Fruit fly (Drosophila melanogaster) whole organism, embryonic: Measurements from ENCODE around the gene mRpS31.

ENCODE experiments used
- Antp ChIP-seq: fragments of 200-800 bp; sonication (Bioruptor generic); optimal IDR thresholded peaks from 3 replicates; lab custom pipeline; 2016; ENCODE audit warnings: missing biosample characterization, missing genetic modification characterization
- Atf-2 ChIP-seq: fragments of 200-800 bp; sonication (Bioruptor generic); optimal IDR thresholded peaks from 2 replicates; lab custom pipeline; 2016; ENCODE audit warnings: missing biosample characterization, missing genetic modification characterization
- CG10654 ChIP-seq: fragments of 200-800 bp; sonication (Bioruptor generic); optimal IDR thresholded peaks from 2 replicates; lab custom pipeline; 2016; ENCODE audit warnings: missing biosample characterization, missing genetic modification characterization
- CG10959 ChIP-seq: fragments of 200-800 bp; sonication (Bioruptor generic); IDR thresholded peaks from 2 replicates; pipeline ENCODE4 v1.3.6; 2022; ENCODE audit warnings: missing biosample characterization, missing genetic modification characterization
- CG11093 ChIP-seq: fragments of 200-800 bp; sonication (Bioruptor generic); IDR thresholded peaks from 3 replicates; pipeline ENCODE4 v1.3.6; 2022; ENCODE audit warnings: missing biosample characterization, missing genetic modification characterization
- CG11456 ChIP-seq: fragments of 200-800 bp; sonication (Bioruptor generic); IDR thresholded peaks from 3 replicates; pipeline ENCODE4 v1.3.6; 2022; ENCODE audit warnings: missing biosample characterization, missing genetic modification characterization
- CG11504 ChIP-seq: fragments of 200-800 bp; sonication (Bioruptor generic); optimal IDR thresholded peaks from 3 replicates; lab custom pipeline; 2019; ENCODE audit warnings: missing biosample characterization, mild to moderate bottlenecking, missing genetic modification characterization, moderate library complexity
- CG12744 ChIP-seq: fragments of 200-800 bp; sonication (Bioruptor generic); optimal IDR thresholded peaks from 2 replicates; lab custom pipeline; 2016; ENCODE audit warnings: missing biosample characterization, missing genetic modification characterization
- CG14441 ChIP-seq: fragments of 200-800 bp; sonication (Bioruptor generic); IDR thresholded peaks from 2 replicates; pipeline ENCODE4 v1.3.6; 2022; ENCODE audit warnings: missing biosample characterization, missing genetic modification characterization
- CG15479 ChIP-seq: fragments of 200-800 bp; sonication (Bioruptor generic); optimal IDR thresholded peaks from 3 replicates; lab custom pipeline; 2019; ENCODE audit warnings: missing biosample characterization, mild to moderate bottlenecking, missing genetic modification characterization, moderate library complexity
- CG15696 ChIP-seq: fragments of 200-800 bp; sonication (Bioruptor generic); optimal IDR thresholded peaks from 2 replicates; lab custom pipeline; 2019; ENCODE audit warnings: missing biosample characterization, mild to moderate bottlenecking, missing genetic modification characterization, moderate library complexity
- CG17328 ChIP-seq: fragments of 200-800 bp; sonication (Bioruptor generic); IDR thresholded peaks from 2 replicates; pipeline ENCODE4 v1.3.6; 2022; ENCODE audit warnings: missing biosample characterization, missing genetic modification characterization
- CG17359 ChIP-seq: fragments of 200-800 bp; sonication (Bioruptor generic); optimal IDR thresholded peaks from 3 replicates; lab custom pipeline; 2018; ENCODE audit warnings: missing biosample characterization, mild to moderate bottlenecking, missing genetic modification characterization, moderate library complexity
- CG17568 ChIP-seq: fragments of 200-800 bp; sonication (Bioruptor generic); optimal IDR thresholded peaks from 2 replicates; lab custom pipeline; 2018; ENCODE audit warnings: missing biosample characterization, mild to moderate bottlenecking, missing genetic modification characterization, moderate library complexity
- CG17829 ChIP-seq: fragments of 200-800 bp; optimal IDR thresholded peaks from 2 replicates; lab custom pipeline; 2019; ENCODE audit warnings: missing biosample characterization, mild to moderate bottlenecking, missing genetic modification characterization, moderate library complexity
- CG2889 ChIP-seq: fragments of 200-800 bp; sonication (Bioruptor generic); IDR thresholded peaks from 3 replicates; pipeline ENCODE4 v1.3.6; 2022; ENCODE audit warnings: missing biosample characterization, missing genetic modification characterization
- CG3065 ChIP-seq: fragments of 200-800 bp; sonication (Bioruptor generic); optimal IDR thresholded peaks from 2 replicates; lab custom pipeline; 2016; ENCODE audit warnings: missing biosample characterization, missing genetic modification characterization
- CG33213 ChIP-seq: fragments of 200-800 bp; sonication (Bioruptor generic); optimal IDR thresholded peaks from 3 replicates; lab custom pipeline; 2016; ENCODE audit warnings: missing biosample characterization, missing genetic modification characterization
- CG4404 ChIP-seq: fragments of 200-800 bp; sonication (Bioruptor generic); IDR thresholded peaks from 2 replicates; pipeline ENCODE4 v1.3.6; 2022; ENCODE audit warnings: missing biosample characterization, missing genetic modification characterization
- CG6254 ChIP-seq: fragments of 200-800 bp; sonication (Bioruptor generic); optimal IDR thresholded peaks from 3 replicates; lab custom pipeline; 2017; ENCODE audit warnings: mild to moderate bottlenecking, missing biosample characterization, missing genetic modification reagents, missing genetic modification characterization
- CG6689 ChIP-seq: fragments of 200-800 bp; sonication (Bioruptor generic); IDR thresholded peaks from 2 replicates; pipeline ENCODE4 v1.3.6; 2022; ENCODE audit warnings: missing biosample characterization, missing genetic modification characterization
- CG6765 ChIP-seq: fragments of 200-800 bp; sonication (Bioruptor generic); optimal IDR thresholded peaks from 3 replicates; lab custom pipeline; 2017; ENCODE audit warnings: missing biosample characterization, mild to moderate bottlenecking, missing genetic modification characterization
- CG7357 ChIP-seq: fragments of 200-800 bp; sonication (Bioruptor generic); IDR thresholded peaks from 3 replicates; pipeline ENCODE4 v1.3.6; 2022; ENCODE audit warnings: missing biosample characterization, missing genetic modification characterization
- CoRest ChIP-seq: fragments of 200-800 bp; sonication (Bioruptor generic); optimal IDR thresholded peaks from 3 replicates; lab custom pipeline; 2018; ENCODE audit warnings: missing biosample characterization, mild to moderate bottlenecking, missing genetic modification characterization, moderate library complexity
- ERR ChIP-seq: fragments of 200-800 bp; sonication (Bioruptor generic); optimal IDR thresholded peaks from 2 replicates; lab custom pipeline; 2016; ENCODE audit warnings: missing biosample characterization, missing genetic modification characterization
- HLH3B ChIP-seq: fragments of 200-800 bp; sonication (Bioruptor generic); IDR thresholded peaks from 2 replicates; pipeline ENCODE4 v1.3.6; 2022; ENCODE audit warnings: missing biosample characterization, missing genetic modification characterization
- Hsf ChIP-seq: fragments of 200-800 bp; sonication (Bioruptor generic); optimal IDR thresholded peaks from 3 replicates; lab custom pipeline; 2016; ENCODE audit warnings: missing biosample characterization, missing genetic modification characterization
- Lhr ChIP-seq: fragments of 200-800 bp; sonication (Bioruptor generic); optimal IDR thresholded peaks from 3 replicates; lab custom pipeline; 2017; ENCODE audit warnings: mild to moderate bottlenecking, missing biosample characterization, missing genetic modification reagents, missing genetic modification characterization
- MESR4 ChIP-seq: fragments of 200-800 bp; sonication (Bioruptor generic); optimal IDR thresholded peaks from 2 replicates; lab custom pipeline; 2018; ENCODE audit warnings: missing biosample characterization, mild to moderate bottlenecking, missing genetic modification characterization, moderate library complexity
- Pdp1 ChIP-seq, 2 experiments: fragments of 200-800 bp; sonication (Bioruptor generic); optimal IDR thresholded peaks; 3 replicates each; lab custom pipeline; 2016; ENCODE audit warnings: missing biosample characterization in 2 of 2, missing genetic modification characterization in 2 of 2, mild to moderate bottlenecking in 1 of 2, moderate library complexity in 1 of 2
- Scr ChIP-seq: fragments of 200-800 bp; sonication (Bioruptor generic); IDR thresholded peaks from 2 replicates; pipeline ENCODE4 v1.3.6; 2022; ENCODE audit warnings: missing biosample characterization, missing genetic modification characterization; ENCODE audit not compliant: partially characterized antibody
- Sry-β ChIP-seq: fragments of 200-800 bp; sonication (Bioruptor generic); optimal IDR thresholded peaks from 2 replicates; lab custom pipeline; 2018; ENCODE audit warnings: missing biosample characterization, mild to moderate bottlenecking, missing genetic modification characterization, moderate library complexity
- ato ChIP-seq: fragments of 200-800 bp; sonication (Bioruptor generic); IDR thresholded peaks from 2 replicates; pipeline ENCODE4 v1.3.6; 2022; ENCODE audit warnings: missing biosample characterization, missing genetic modification characterization; ENCODE audit not compliant: partially characterized antibody
- br ChIP-seq: fragments of >200 bp; optimal IDR thresholded peaks from 2 replicates; lab custom pipeline; 2017
- en ChIP-seq: fragments of 200-800 bp; sonication (Bioruptor generic); optimal IDR thresholded peaks from 2 replicates; lab custom pipeline; 2016; ENCODE audit warnings: missing biosample characterization, missing genetic modification characterization
- fd96Cb ChIP-seq: fragments of 200-800 bp; sonication (Bioruptor generic); optimal IDR thresholded peaks from 2 replicates; lab custom pipeline; 2018; ENCODE audit warnings: missing biosample characterization, mild to moderate bottlenecking, missing genetic modification characterization, moderate library complexity
- gem ChIP-seq: fragments of 200-800 bp; sonication (Bioruptor generic); optimal IDR thresholded peaks from 2 replicates; lab custom pipeline; 2019; ENCODE audit warnings: missing biosample characterization, mild to moderate bottlenecking, missing genetic modification characterization, moderate library complexity
- grn ChIP-seq: fragments of 200-800 bp; sonication (Bioruptor generic); optimal IDR thresholded peaks from 3 replicates; lab custom pipeline; 2017; ENCODE audit warnings: missing biosample characterization, missing genetic modification characterization
- kni ChIP-seq: fragments of 200-800 bp; sonication (Bioruptor generic); optimal IDR thresholded peaks from 3 replicates; lab custom pipeline; 2017; ENCODE audit warnings: mild to moderate bottlenecking, missing biosample characterization, missing genetic modification reagents, missing genetic modification characterization
- knrl ChIP-seq: fragments of 200-800 bp; sonication (Bioruptor generic); IDR thresholded peaks from 3 replicates; pipeline ENCODE4 v1.3.6; 2022; ENCODE audit warnings: missing biosample characterization, missing genetic modification characterization; ENCODE audit not compliant: partially characterized antibody
- oc ChIP-seq: fragments of 200-800 bp; sonication (Bioruptor generic); optimal IDR thresholded peaks from 2 replicates; lab custom pipeline; 2018; ENCODE audit warnings: missing biosample characterization, mild to moderate bottlenecking, missing genetic modification characterization, moderate library complexity
- pzg ChIP-seq: fragments of 200-800 bp; sonication (Bioruptor generic); optimal IDR thresholded peaks from 3 replicates; lab custom pipeline; 2018; ENCODE audit warnings: missing biosample characterization, mild to moderate bottlenecking, missing genetic modification characterization, moderate library complexity
- ro ChIP-seq: fragments of 200-800 bp; sonication (Bioruptor generic); IDR thresholded peaks from 2 replicates; pipeline ENCODE4 v1.3.6; 2022; ENCODE audit warnings: missing biosample characterization, missing genetic modification characterization
- sd ChIP-seq: fragments of 200-800 bp; sonication (Bioruptor generic); optimal IDR thresholded peaks from 3 replicates; lab custom pipeline; 2018; ENCODE audit warnings: missing biosample characterization, mild to moderate bottlenecking, missing genetic modification characterization, moderate library complexity
- stwl ChIP-seq: fragments of 200-800 bp; sonication (Bioruptor generic); optimal IDR thresholded peaks from 3 replicates; lab custom pipeline; 2018; ENCODE audit warnings: missing biosample characterization, mild to moderate bottlenecking, missing genetic modification characterization, moderate library complexity
- vfl ChIP-seq: fragments of 200-800 bp; sonication (Bioruptor generic); optimal IDR thresholded peaks from 2 replicates; lab custom pipeline; 2016; ENCODE audit warnings: missing biosample characterization, missing genetic modification characterization

Gene mRpS31

DNA sequence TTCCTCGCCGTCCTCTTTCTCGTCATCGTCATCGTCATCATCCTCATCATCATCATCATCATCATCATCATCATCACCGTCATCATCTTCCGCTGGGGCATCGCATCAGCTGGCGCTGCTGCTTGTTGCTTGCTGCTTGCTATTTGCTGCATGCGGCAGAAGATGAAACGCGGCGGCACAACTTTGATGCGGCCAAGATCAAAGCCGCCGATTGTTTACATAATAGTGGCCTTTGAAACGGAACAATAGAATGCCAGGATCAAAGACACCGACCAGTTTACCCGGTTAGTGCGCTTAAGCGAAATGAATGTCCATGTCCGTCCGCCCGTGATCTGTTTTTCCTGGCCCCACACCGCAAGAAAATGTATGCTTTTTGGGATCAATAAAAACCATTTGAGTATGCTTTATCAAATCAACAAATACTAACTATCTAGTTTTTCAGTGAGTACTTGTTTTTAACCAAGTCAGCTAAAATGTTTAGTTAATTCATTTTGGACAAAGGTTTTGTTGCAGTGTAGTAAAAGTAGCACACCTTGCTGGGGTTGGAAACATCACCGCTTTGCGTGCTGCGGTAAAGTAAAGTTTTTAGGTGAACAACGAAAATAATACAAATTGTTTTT lies 16.2 kb downstream of the mRpS31 start (continued):
- TF ChIP-seq MESR4 (no peak), CG2889 (no peak), CG33213 (GFP tag; lab: Kevin White, UChicago) (peak; percentile 1), CoRest (tag; lab: Kevin White, UChicago) (peak; percentile 24), CG6689 (peak; percentile 53; the same call in 1 of the 2 replicates), Scr (GFP tag; lab: Robert Waterston, UW) (no peak), CG14441 (GFP tag; lab: Robert Waterston, UW) (0 out of 2 replicates have a peak, but pooled peaks have one; percentile 21), CG17359 (tag; lab: Kevin White, UChicago) (peak; percentile 40), CG11093 (GFP tag; lab: Robert Waterston, UW) (no peak), HLH3B (GFP tag; lab: Robert Waterston, UW) (no peak), CG7357 (GFP tag; lab: Robert Waterston, UW) (no peak), oc (tag; lab: Kevin White, UChicago) (no peak), ro (GFP tag; lab: Robert Waterston, UW) (no peak), stwl (tag; lab: Kevin White, UChicago) (peak; percentile 43), CG4404 (peak; percentile 79), CG6254 (no peak), grn (GFP tag; lab: Kevin White, UChicago) (no peak), CG17568 (GFP tag; lab: Kevin White, UChicago) (no peak), ERR (GFP tag; lab: Kevin White, UChicago) (no peak), ato (GFP tag; lab: Robert Waterston, UW) (no peak), CG11504 (tag; lab: Kevin White, UChicago) (peak; percentile 54), br (lab: Kevin White, UChicago) (no peak), CG6765 (GFP tag; lab: Kevin White, UChicago) (no peak), en (GFP tag; lab: Kevin White, UChicago) (no peak), CG10654 (GFP tag; lab: Kevin White, UChicago) (peak; percentile 33), Pdp1 (GFP tag; optimal IDR thresholded peaks at IDR 0.05; lab: Kevin White, UChicago) (peak; percentile 39 to 73), knrl (GFP tag; lab: Robert Waterston, UW) (no peak), CG17829 (tag; lab: Kevin White, UChicago) (peak; percentile 81), Atf-2 (GFP tag; lab: Kevin White, UChicago) (peak; percentile 60), gem (tag; lab: Kevin White, UChicago) (peak; percentile 80), sd (no peak), CG15696 (tag; lab: Kevin White, UChicago) (peak; percentile 90), CG10959 (GFP tag; lab: Robert Waterston, UW) (peak; percentile 74), kni (GFP tag; lab: Kevin White, UChicago) (peak; percentile 39), Lhr (GFP tag; lab: Kevin White, UChicago) (no peak), fd96Cb (tag; lab: Kevin White, UChicago) (peak; percentile 74), CG17328 (GFP tag; lab: Robert Waterston, UW) (peak; percentile 63), CG3065 (GFP tag; lab: Kevin White, UChicago) (no peak), Hsf (GFP tag; lab: Kevin White, UChicago) (peak; percentile 55), pzg (GFP tag; lab: Kevin White, UChicago) (no peak), vfl (no peak), CG15479 (GFP tag; lab: Kevin White, UChicago) (no peak), CG12744 (GFP tag; lab: Kevin White, UChicago) (no peak), Antp (GFP tag; lab: Kevin White, UChicago) (peak; percentile 42), CG11456 (GFP tag; lab: Robert Waterston, UW) (no peak), Sry-β (GFP tag; lab: Kevin White, UChicago) (no peak)
